Fruit fly (Drosophila melanogaster): ENCODE measurements around the gene B-H2.

- peak; percentile 47 for TF ChIP-seq Gug (GFP tag; IDR thresholded peaks at IDR 0.05)
- TF ChIP-seq OdsH (GFP tag; optimal IDR thresholded peaks at IDR 0.05) = peak; percentile 61
- peak; percentile 74 for TF ChIP-seq CG11902 (GFP tag; optimal IDR thresholded peaks at IDR 0.05)
- peak; percentile 26 for TF ChIP-seq Lpt (GFP tag; optimal IDR thresholded peaks at IDR 0.05)
- peak; percentile 62 for TF ChIP-seq Sox14 (GFP tag; optimal IDR thresholded peaks at IDR 0.05)
- TF ChIP-seq CG32006 (GFP tag; optimal IDR thresholded peaks at IDR 0.05) = peak; percentile 85
- peak; percentile 65 for TF ChIP-seq dsx (GFP tag; optimal IDR thresholded peaks at IDR 0.05; ENCODE audit: poor library complexity, severe bottlenecking)
- TF ChIP-seq cyc (GFP tag; optimal IDR thresholded peaks at IDR 0.05) = peak; percentile 83
Measured at dm6 chrX:17300609-17301208, 13.7 kb upstream of the B-H2 start.

All from whole organism, prepupa.